Worm (Caenorhabditis elegans) whole organism, L2 larva: ENCODE data around the gene R05G6.9.

Experiments used
- alr-1 ChIP-seq: fragments of 150-350 bp; optimal IDR thresholded peaks from 2 replicates; lab custom pipeline; 2014; ENCODE audit warnings: missing biosample characterization, missing genetic modification characterization
- fos-1 ChIP-seq: fragments of 150-350 bp; optimal IDR thresholded peaks from 2 replicates; lab custom pipeline; 2014; ENCODE audit warnings: missing biosample characterization, missing genetic modification characterization
- lsy-2 ChIP-seq, 2 experiments: fragments of 150-350 bp in 1 of 2; sonication (generic microtip) in 1 of 2; optimal IDR thresholded peaks; 2 replicates each; lab custom pipeline; 2014 to 2017; ENCODE audit warnings: missing biosample characterization in 2 of 2, missing genetic modification characterization in 2 of 2

DNA sequence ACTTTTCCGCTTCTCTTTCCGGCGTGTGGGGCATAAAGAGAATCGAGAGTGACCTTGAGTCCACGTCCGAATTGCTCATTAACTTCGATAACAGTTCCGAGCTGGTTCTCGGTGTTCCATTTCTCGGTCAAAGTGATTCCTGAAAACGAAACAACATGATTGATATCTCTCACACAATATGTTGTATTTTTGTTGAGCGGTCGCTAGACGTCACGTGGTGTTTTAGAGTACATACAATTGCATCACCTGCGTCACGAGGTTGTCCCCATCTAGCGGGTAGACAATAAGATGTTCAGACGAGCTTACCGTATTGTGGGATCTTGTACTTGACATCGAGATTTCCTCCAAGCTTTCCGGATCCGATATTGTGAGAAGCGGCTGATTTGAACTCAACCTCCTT lies 8.8 kb downstream of the R05G6.9 start:
- TF ChIP-seq fos-1 (tag; lab: Kevin White, UChicago) (no peak), alr-1 (tag; lab: Kevin White, UChicago) (no peak), lsy-2 (tag; optimal IDR thresholded peaks at IDR 0.05; lab: Kevin White, UChicago) (peak in 1 of 2 experiments; percentile 61)
